Worm (Caenorhabditis elegans): ENCODE measurements around the gene atx-3.
A peak's percentile ranks its signal among the peaks of the same experiment; 100 is the strongest.

ce11 chrV:15553869-15554268 lies 23.4 kb downstream of the atx-3 start:
- no peak for TF ChIP-seq unc-62 (GFP tag; optimal IDR thresholded peaks at IDR 0.05)
- no peak for TF ChIP-seq ceh-83 (GFP tag; optimal IDR thresholded peaks at IDR 0.05)
- no peak for TF ChIP-seq nhr-237 (tag; optimal IDR thresholded peaks at IDR 0.05)
- no peak for TF ChIP-seq ztf-11 (tag; optimal IDR thresholded peaks at IDR 0.05)
- no peak for TF ChIP-seq unc-120 (tag; optimal IDR thresholded peaks at IDR 0.05; ENCODE audit: poor library complexity, severe bottlenecking)
- TF ChIP-seq ceh-39 (tag; optimal IDR thresholded peaks at IDR 0.05) = no peak
- TF ChIP-seq nhr-12 (tag; optimal IDR thresholded peaks at IDR 0.05) = no peak
- TF ChIP-seq hlh-1 (tag; optimal IDR thresholded peaks at IDR 0.05) = peak; percentile 18
- peak; percentile 51 for TF ChIP-seq cnd-1 (tag; optimal IDR thresholded peaks at IDR 0.05)
- no peak for TF ChIP-seq pha-4 (tag; optimal IDR thresholded peaks at IDR 0.05)
- no peak for TF ChIP-seq snpc-4 (tag; optimal IDR thresholded peaks at IDR 0.05)
- TF ChIP-seq flh-1 (GFP tag; optimal IDR thresholded peaks at IDR 0.05) = no peak

All from whole organism, mixed stage, embryonic.